Fruit fly (Drosophila melanogaster) whole organism, embryonic: ENCODE results near the gene Gr64b.

Source experiments
- CG1832 ChIP-seq: fragments of 200-800 bp; sonication (Bioruptor generic); optimal IDR thresholded peaks from 2 replicates; lab custom pipeline; 2017; ENCODE audit warnings: missing biosample characterization, mild to moderate bottlenecking, missing genetic modification characterization, inconsistent platforms
- NK7.1 ChIP-seq: fragments of 200-800 bp; sonication (Bioruptor generic); optimal IDR thresholded peaks from 3 replicates; lab custom pipeline; 2016; ENCODE audit warnings: missing biosample characterization, missing genetic modification characterization
- dan ChIP-seq: fragments of 200-800 bp; sonication (Bioruptor generic); IDR thresholded peaks from 2 replicates; pipeline ENCODE4 v1.3.6; 2022; ENCODE audit warnings: missing biosample characterization, missing genetic modification characterization
- hth ChIP-seq: fragments of >200 bp; optimal IDR thresholded peaks from 2 replicates; lab custom pipeline; 2017; ENCODE audit warnings: inconsistent platforms

- TF ChIP-seq NK7.1 (GFP tag; lab: Kevin White, UChicago) (no peak), hth (lab: Kevin White, UChicago) (no peak), CG1832 (GFP tag; lab: Kevin White, UChicago) (no peak), dan (GFP tag; lab: Robert Waterston, UW) (no peak)
Observed at dm6 chr3L:4069069-4069468, 40.7 kb downstream of the Gr64b start, which contains the start of gene CG32259.
